Fruit fly (Drosophila melanogaster) whole organism, prepupa: ENCODE data around the gene CG9515.

Source experiments
- Blimp-1 ChIP-seq: fragments of 200-800 bp; sonication (Bioruptor generic); optimal IDR thresholded peaks from 3 replicates; lab custom pipeline; 2017; ENCODE audit warnings: missing biosample characterization, missing genetic modification characterization, mild to moderate bottlenecking, moderate library complexity, missing genetic modification reagents
- CG10631 ChIP-seq: fragments of 200-800 bp; sonication (Bioruptor generic); optimal IDR thresholded peaks from 2 replicates; lab custom pipeline; 2016; ENCODE audit warnings: missing biosample characterization, missing genetic modification characterization
- CG10669 ChIP-seq: fragments of 200-800 bp; sonication (Bioruptor generic); optimal IDR thresholded peaks from 3 replicates; lab custom pipeline; 2018; ENCODE audit warnings: missing biosample characterization, mild to moderate bottlenecking, missing genetic modification characterization, moderate library complexity
- CG11294 ChIP-seq: fragments of 200-800 bp; sonication (Bioruptor generic); IDR thresholded peaks from 2 replicates; pipeline ENCODE4 v1.3.6; 2022; ENCODE audit warnings: missing biosample characterization, missing genetic modification characterization
- CG11902 ChIP-seq: fragments of 200-800 bp; sonication (Bioruptor generic); optimal IDR thresholded peaks from 3 replicates; lab custom pipeline; 2016; ENCODE audit warnings: missing biosample characterization, missing genetic modification characterization
- CG1621 ChIP-seq: fragments of 200-800 bp; sonication (Bioruptor generic); optimal IDR thresholded peaks from 3 replicates; lab custom pipeline; 2018; ENCODE audit warnings: missing biosample characterization, mild to moderate bottlenecking, missing genetic modification characterization
- CG3032 ChIP-seq: fragments of 200-800 bp; optimal IDR thresholded peaks from 2 replicates; lab custom pipeline; 2019; ENCODE audit warnings: missing biosample characterization, mild to moderate bottlenecking, missing genetic modification characterization, moderate library complexity
- CG31627 ChIP-seq: fragments of 200-800 bp; sonication (Bioruptor generic); optimal IDR thresholded peaks from 3 replicates; lab custom pipeline; 2016; ENCODE audit warnings: missing biosample characterization, missing genetic modification characterization
- CG32006 ChIP-seq: fragments of 200-800 bp; sonication (Bioruptor generic); optimal IDR thresholded peaks from 3 replicates; lab custom pipeline; 2017; ENCODE audit warnings: missing biosample characterization, mild to moderate bottlenecking, missing genetic modification characterization
- CG3919 ChIP-seq: fragments of 200-800 bp; sonication (Bioruptor generic); optimal IDR thresholded peaks from 3 replicates; lab custom pipeline; 2016; ENCODE audit warnings: missing biosample characterization, missing genetic modification characterization
- CG6163 ChIP-seq: fragments of 200-800 bp; sonication (Bioruptor generic); IDR thresholded peaks from 3 replicates; pipeline ENCODE4 v1.3.6; 2022; ENCODE audit warnings: missing biosample characterization, missing genetic modification characterization
- CG6808 ChIP-seq: fragments of 200-800 bp; sonication (Bioruptor generic); optimal IDR thresholded peaks from 3 replicates; lab custom pipeline; 2017; ENCODE audit warnings: missing biosample characterization, missing genetic modification characterization, mild to moderate bottlenecking, moderate library complexity, missing genetic modification reagents
- CG6854 ChIP-seq: fragments of 200-800 bp; sonication (Bioruptor generic); optimal IDR thresholded peaks from 2 replicates; lab custom pipeline; 2017; ENCODE audit warnings: missing biosample characterization, mild to moderate bottlenecking, missing genetic modification characterization
- CG7368 ChIP-seq: fragments of 200-800 bp; sonication (Bioruptor generic); optimal IDR thresholded peaks from 3 replicates; lab custom pipeline; 2016; ENCODE audit warnings: missing biosample characterization, missing genetic modification characterization
- CG8119 ChIP-seq: fragments of 200-800 bp; sonication (Bioruptor generic); IDR thresholded peaks from 3 replicates; pipeline ENCODE4 v1.3.6; 2022; ENCODE audit warnings: missing biosample characterization, missing genetic modification characterization
- CG8632 ChIP-seq: fragments of 200-800 bp; sonication (Bioruptor generic); optimal IDR thresholded peaks from 3 replicates; lab custom pipeline; 2016; ENCODE audit warnings: missing biosample characterization, missing genetic modification characterization
- CG9139 ChIP-seq: fragments of 200-800 bp; sonication (Bioruptor generic); optimal IDR thresholded peaks from 3 replicates; lab custom pipeline; 2017; ENCODE audit warnings: missing biosample characterization, mild to moderate bottlenecking, missing genetic modification characterization
- Eip78C ChIP-seq: fragments of 200-800 bp; sonication (Bioruptor generic); peaks from one replicate; lab custom pipeline; 2016; ENCODE audit warnings: missing biosample characterization, missing genetic modification characterization
- Hr39 ChIP-seq: fragments of 200-800 bp; sonication (Bioruptor generic); optimal IDR thresholded peaks from 2 replicates; lab custom pipeline; 2016; ENCODE audit warnings: missing biosample characterization, missing genetic modification characterization
- Lpt ChIP-seq: fragments of 200-800 bp; sonication (Bioruptor generic); optimal IDR thresholded peaks from 3 replicates; lab custom pipeline; 2016; ENCODE audit warnings: missing biosample characterization, missing genetic modification characterization
- OdsH ChIP-seq: fragments of 200-800 bp; sonication (Bioruptor generic); optimal IDR thresholded peaks from 3 replicates; lab custom pipeline; 2016; ENCODE audit warnings: missing biosample characterization, missing genetic modification characterization
- Sox102F ChIP-seq: fragments of 200-800 bp; sonication (Bioruptor generic); optimal IDR thresholded peaks from 2 replicates; lab custom pipeline; 2016; ENCODE audit warnings: missing biosample characterization, mild to moderate bottlenecking, missing genetic modification characterization
- Sox14 ChIP-seq: fragments of 200-800 bp; sonication (Bioruptor generic); optimal IDR thresholded peaks from 3 replicates; lab custom pipeline; 2016; ENCODE audit warnings: missing biosample characterization, missing genetic modification characterization
- Sox15 ChIP-seq: fragments of 200-800 bp; sonication (Bioruptor generic); optimal IDR thresholded peaks from 3 replicates; lab custom pipeline; 2016; ENCODE audit warnings: missing biosample characterization, missing genetic modification characterization
- achi ChIP-seq: fragments of 200-800 bp; sonication (Bioruptor generic); optimal IDR thresholded peaks from 3 replicates; lab custom pipeline; 2016; ENCODE audit warnings: missing biosample characterization, missing genetic modification characterization
- acj6 ChIP-seq: fragments of 200-800 bp; sonication (Bioruptor generic); optimal IDR thresholded peaks from 3 replicates; lab custom pipeline; 2016; ENCODE audit warnings: missing biosample characterization, missing genetic modification characterization
- dac ChIP-seq: fragments of 200-800 bp; sonication (Bioruptor generic); optimal IDR thresholded peaks from 2 replicates; lab custom pipeline; 2017; ENCODE audit warnings: missing biosample characterization, mild to moderate bottlenecking, missing genetic modification characterization
- dsx ChIP-seq: fragments of 200-800 bp; optimal IDR thresholded peaks from 3 replicates; lab custom pipeline; 2019; ENCODE audit warnings: missing biosample characterization, mild to moderate bottlenecking, missing genetic modification characterization, moderate library complexity; ENCODE audit not compliant: poor library complexity, severe bottlenecking
- esn ChIP-seq: fragments of 200-800 bp; sonication (Bioruptor generic); optimal IDR thresholded peaks from 2 replicates; lab custom pipeline; 2016; ENCODE audit warnings: missing biosample characterization, mild to moderate bottlenecking, missing genetic modification characterization, moderate library complexity
- fd85E ChIP-seq: fragments of 200-800 bp; sonication (Bioruptor generic); optimal IDR thresholded peaks from 3 replicates; lab custom pipeline; 2016; ENCODE audit warnings: missing biosample characterization, missing genetic modification characterization
- fkh ChIP-seq: fragments of 200-800 bp; sonication (Bioruptor generic); optimal IDR thresholded peaks from 3 replicates; lab custom pipeline; 2017; ENCODE audit warnings: missing biosample characterization, mild to moderate bottlenecking, missing genetic modification characterization, moderate library complexity
- lz ChIP-seq: fragments of 200-800 bp; sonication (Bioruptor generic); optimal IDR thresholded peaks from 3 replicates; lab custom pipeline; 2016; ENCODE audit warnings: missing biosample characterization, missing genetic modification characterization
- salr ChIP-seq, 2 experiments: fragments of 200-800 bp; sonication (Bioruptor generic); optimal IDR thresholded peaks; 3 replicates each; lab custom pipeline; 2016 to 2018; ENCODE audit warnings: missing biosample characterization in 2 of 2, missing genetic modification characterization in 2 of 2, mild to moderate bottlenecking in 1 of 2
- spab ChIP-seq: fragments of 200-800 bp; sonication (Bioruptor generic); optimal IDR thresholded peaks from 2 replicates; lab custom pipeline; 2017; ENCODE audit warnings: missing biosample characterization, mild to moderate bottlenecking, missing genetic modification characterization, missing genetic modification reagents
- ss ChIP-seq, 2 experiments: fragments of 200-800 bp; sonication (Bioruptor generic); optimal IDR thresholded peaks; 2 replicates in 1 of 2; 3 replicates in 1 of 2; lab custom pipeline; 2017 to 2018; ENCODE audit warnings: mild to moderate bottlenecking in 2 of 2, missing biosample characterization in 2 of 2, missing genetic modification characterization in 2 of 2, moderate library complexity in 1 of 2
- svp ChIP-seq: fragments of 200-800 bp; sonication (Bioruptor generic); peaks from one replicate; lab custom pipeline; 2016; ENCODE audit warnings: missing biosample characterization, missing genetic modification characterization
- topi ChIP-seq: fragments of 200-800 bp; sonication (Bioruptor generic); optimal IDR thresholded peaks from 3 replicates; lab custom pipeline; 2016; ENCODE audit warnings: missing biosample characterization, missing genetic modification characterization
- vri ChIP-seq: fragments of 200-800 bp; sonication (Bioruptor generic); optimal IDR thresholded peaks from 3 replicates; lab custom pipeline; 2016; ENCODE audit warnings: missing biosample characterization, mild to moderate bottlenecking, missing genetic modification characterization

Gene CG9515

DNA sequence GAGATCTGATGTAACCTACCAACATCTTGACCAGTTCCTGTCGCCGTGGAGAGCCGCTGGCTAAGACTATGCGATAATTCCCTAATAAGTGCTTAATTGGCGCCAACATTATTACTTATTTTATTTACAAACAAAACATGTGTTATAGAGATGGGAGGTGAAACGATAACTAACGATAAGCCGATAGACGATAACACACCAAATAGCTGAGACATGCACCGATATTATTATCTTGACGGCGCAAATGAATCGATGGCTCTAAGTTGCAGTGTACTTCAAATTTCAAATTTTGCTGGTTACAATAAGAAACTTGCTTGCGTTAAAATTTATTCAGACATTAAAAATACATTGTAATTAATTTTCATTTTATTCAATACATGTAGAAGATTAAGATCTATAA, at the start of gene CG9515 (continued):
- TF ChIP-seq salr (GFP tag; optimal IDR thresholded peaks at IDR 0.05; lab: Kevin White, UChicago) (no peak), Sox14 (peak; percentile 41), fd85E (GFP tag; lab: Kevin White, UChicago) (no peak), Hr39 (GFP tag; lab: Kevin White, UChicago) (no peak), Sox15 (GFP tag; lab: Kevin White, UChicago) (no peak), topi (GFP tag; lab: Kevin White, UChicago) (peak; percentile 4), CG6163 (GFP tag; lab: Robert Waterston, UW) (no peak)

DNA sequence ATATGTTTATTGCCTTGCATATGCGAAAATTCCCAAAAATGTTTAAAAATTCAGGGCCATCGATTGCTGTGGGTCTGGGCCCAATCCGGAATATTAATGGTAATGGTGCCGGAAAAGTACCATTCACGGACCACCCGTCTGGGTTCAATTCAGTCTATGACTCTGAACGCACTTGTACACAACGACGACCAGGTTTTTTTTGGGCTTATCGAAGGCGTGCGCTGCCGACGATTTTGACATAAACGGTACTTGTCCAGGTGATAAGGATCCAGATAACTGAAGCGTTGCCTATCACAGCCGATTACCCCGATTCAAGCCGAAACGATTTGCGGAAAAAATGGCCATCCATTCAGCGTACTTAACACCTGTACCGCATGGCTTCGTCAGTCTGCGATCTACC, 48.5 kb upstream of the CG9515 start, which contains the start of gene CG9555:
Gene CG9555 (plus strand): TSS at position 153 of the 400 bp plus-strand sequence.
- peak; percentile 41 for TF ChIP-seq vri
- no peak for TF ChIP-seq CG32006 (GFP tag; lab: Kevin White, UChicago)

DNA sequence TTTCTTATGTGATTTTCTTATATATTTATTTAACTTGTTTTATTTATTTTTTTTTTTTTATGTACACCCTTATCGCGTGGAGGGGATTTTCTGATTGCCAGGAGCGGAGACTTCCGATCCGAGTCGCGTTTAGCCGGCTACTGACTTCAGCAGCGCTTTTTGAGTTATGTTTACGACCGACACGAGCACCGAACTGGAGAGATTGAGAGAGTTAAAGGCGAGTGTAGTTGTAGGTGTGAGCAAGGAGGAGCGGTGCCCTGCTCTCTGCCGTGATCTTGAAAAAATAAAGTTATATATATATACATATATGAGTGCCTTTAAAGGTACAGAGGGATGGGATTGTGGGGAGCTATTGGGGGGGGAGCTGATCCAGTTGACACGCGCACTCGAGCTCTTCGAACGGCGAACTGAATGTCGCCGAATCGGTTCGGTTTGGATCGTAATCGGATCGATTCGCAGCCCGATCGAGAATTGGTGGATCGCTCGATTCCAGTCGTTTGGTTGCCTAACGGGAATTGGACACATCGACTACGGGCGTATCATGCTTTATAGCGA, 46.1 kb upstream of the CG9515 start, which contains the start of gene rost:
Gene rost (minus strand): TSS at position 503 of the 555 bp plus-strand sequence.
- peak; percentile 51 for TF ChIP-seq CG6854
- TF ChIP-seq CG9139 (GFP tag; lab: Kevin White, UChicago): peak; percentile 27
- TF ChIP-seq CG3919 (GFP tag; lab: Kevin White, UChicago): peak; percentile 9
- TF ChIP-seq CG6808 (GFP tag; lab: Kevin White, UChicago): peak; percentile 1
- no peak for TF ChIP-seq acj6
- TF ChIP-seq fd85E (GFP tag; lab: Kevin White, UChicago): no peak
- TF ChIP-seq topi (GFP tag; lab: Kevin White, UChicago): peak; percentile 26
- TF ChIP-seq Eip78C (GFP tag; lab: Kevin White, UChicago): peak; percentile 67
- TF ChIP-seq svp (GFP tag; lab: Kevin White, UChicago): peak; percentile 86
- TF ChIP-seq CG10669 (GFP tag; lab: Kevin White, UChicago): peak; percentile 3
- TF ChIP-seq CG11294 (GFP tag; lab: Robert Waterston, UW): no peak
- peak; percentile 46 for TF ChIP-seq Lpt (GFP tag; lab: Kevin White, UChicago)
- TF ChIP-seq vri: peak; percentile 77
- TF ChIP-seq Sox102F (GFP tag; lab: Kevin White, UChicago): peak; percentile 26
- no peak for TF ChIP-seq CG32006 (GFP tag; lab: Kevin White, UChicago)
- TF ChIP-seq achi (GFP tag; lab: Kevin White, UChicago): peak; percentile 10
- peak; percentile 45 for TF ChIP-seq CG1621 (tag; lab: Kevin White, UChicago)
- peak; percentile 17 for TF ChIP-seq esn
- no peak for TF ChIP-seq dac
- peak; percentile 40 for TF ChIP-seq spab
- peak; percentile 6 for TF ChIP-seq CG8632
- TF ChIP-seq ss (GFP tag; optimal IDR thresholded peaks at IDR 0.05; lab: Kevin White, UChicago): peak in 1 of 2 experiments; percentile 59
- TF ChIP-seq, all 60 proteins: peak for 17

DNA sequence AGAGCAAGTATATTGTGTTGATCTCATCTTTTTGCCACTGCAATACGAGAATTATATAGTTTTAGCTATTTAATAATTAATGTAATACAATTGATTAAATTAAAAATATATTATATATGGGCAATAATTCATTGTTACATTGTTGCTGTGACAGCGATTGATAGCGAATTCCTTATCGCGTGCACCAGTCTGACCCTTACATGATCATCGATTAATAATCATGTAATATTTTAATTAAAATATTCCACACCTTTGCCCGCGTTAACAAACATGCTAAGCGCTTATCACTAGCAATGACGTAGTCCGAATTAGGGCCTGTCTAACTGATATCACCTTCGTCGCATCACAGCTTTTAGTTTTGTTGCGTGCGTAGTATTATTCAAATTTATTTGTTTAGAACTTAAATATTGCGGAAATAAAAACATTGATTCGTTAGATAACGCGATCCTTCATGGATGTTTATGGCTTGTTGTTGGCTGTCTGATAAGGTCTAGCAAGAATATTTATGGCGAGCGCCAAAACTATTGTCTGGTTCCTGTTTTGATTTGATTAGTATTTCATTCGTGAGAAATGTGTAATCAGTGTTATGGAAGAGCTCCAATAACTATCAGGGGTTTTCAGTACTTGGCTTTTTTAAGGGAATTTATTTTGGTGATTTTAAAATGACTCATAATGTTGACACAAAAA, 44.3 kb upstream of the CG9515 start:
- TF ChIP-seq svp (GFP tag; lab: Kevin White, UChicago): peak; percentile 82
- no peak for TF ChIP-seq fkh (GFP tag; lab: Kevin White, UChicago)
- TF ChIP-seq dsx: peak; percentile 92

DNA sequence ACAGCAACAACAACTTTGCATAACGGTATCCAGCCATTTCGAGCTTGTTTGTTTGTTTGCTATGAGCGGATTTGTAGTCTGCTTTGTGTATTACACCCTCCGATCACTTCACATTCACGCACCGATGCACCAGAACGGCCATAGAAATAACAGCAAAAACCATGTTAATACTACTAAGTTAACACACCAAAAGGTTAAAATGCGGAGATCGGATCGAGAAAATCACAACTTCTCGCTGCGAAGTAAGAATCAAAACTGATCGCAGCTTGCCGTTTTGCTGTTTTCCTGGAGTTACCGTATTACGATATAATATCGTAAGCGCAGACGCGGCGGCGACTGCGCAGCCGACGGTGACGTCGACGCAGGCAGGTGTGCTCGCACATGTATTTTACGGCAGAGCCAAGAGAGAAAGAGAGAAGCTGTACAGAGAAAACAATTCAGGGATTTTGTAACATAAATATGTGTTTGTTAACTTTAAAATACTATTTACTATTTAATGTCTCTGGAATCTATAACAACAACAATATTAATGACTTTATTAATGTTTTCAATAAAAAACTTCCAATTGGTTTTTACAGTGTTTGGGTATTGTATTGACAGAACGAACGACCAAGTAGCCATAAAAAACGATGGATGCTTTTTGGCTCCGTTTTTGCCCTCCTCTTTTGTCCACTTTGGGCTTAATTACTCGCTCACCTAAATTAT, 41.7 kb upstream of the CG9515 start, which contains the start of gene CG13101:
Gene CG13101 (minus strand): TSS at position 259 of the 705 bp plus-strand sequence.
- TF ChIP-seq CG3919 (GFP tag; lab: Kevin White, UChicago) (peak; percentile 98), CG7368 (peak; percentile 90), vri (peak; percentile 95), CG31627 (GFP tag; lab: Kevin White, UChicago) (peak; percentile 95), CG9139 (GFP tag; lab: Kevin White, UChicago) (peak; percentile 84), svp (GFP tag; lab: Kevin White, UChicago) (peak; percentile 98), CG1621 (tag; lab: Kevin White, UChicago) (peak; percentile 90), CG3032 (peak; percentile 93), CG11902 (GFP tag; lab: Kevin White, UChicago) (peak; percentile 86), CG6163 (GFP tag; lab: Robert Waterston, UW) (peak; percentile 96), ss (GFP tag; optimal IDR thresholded peaks at IDR 0.05; lab: Kevin White, UChicago) (peak; percentile 86 to 90), esn (peak; percentile 98), Eip78C (GFP tag; lab: Kevin White, UChicago) (peak; percentile 99), CG10669 (GFP tag; lab: Kevin White, UChicago) (peak; percentile 90), lz (GFP tag; lab: Kevin White, UChicago) (peak; percentile 94), CG10631 (GFP tag; lab: Kevin White, UChicago) (peak; percentile 95), acj6 (peak; percentile 95), Blimp-1 (peak; percentile 88), OdsH (peak; percentile 96), CG11294 (GFP tag; lab: Robert Waterston, UW) (peak; percentile 92), CG8119 (peak; percentile 98), CG8632 (peak; percentile 95)
